Worm (Caenorhabditis elegans): ENCODE data around the gene F37B12.3.

ce11 chrII:9059010-9059409 lies 17.8 kb upstream of the F37B12.3 start:
- TF ChIP-seq ama-1 (optimal IDR thresholded peaks at IDR 0.05) (peak; percentile 56), pag-3 (tag; optimal IDR thresholded peaks at IDR 0.05; ENCODE audit: borderline replicate concordance) (no peak)
